Fruit fly (Drosophila melanogaster) whole organism, adult: ENCODE results near the gene CG8360.

ENCODE experiments used
- CG11617 ChIP-seq: fragments of 200-800 bp; sonication (Bioruptor generic); optimal IDR thresholded peaks from 2 replicates; lab custom pipeline; 2017; ENCODE audit warnings: mild to moderate bottlenecking, missing biosample characterization, missing genetic modification reagents, missing genetic modification characterization
- CG5204 ChIP-seq: fragments of 200-800 bp; sonication (Bioruptor generic); optimal IDR thresholded peaks from 2 replicates; lab custom pipeline; 2016; ENCODE audit warnings: missing biosample characterization, missing genetic modification characterization
- CG7045 ChIP-seq: fragments of 200-800 bp; sonication (Bioruptor generic); optimal IDR thresholded peaks from 2 replicates; lab custom pipeline; 2017; ENCODE audit warnings: missing biosample characterization, mild to moderate bottlenecking, missing genetic modification characterization
- Mnt ChIP-seq: fragments of 200-800 bp; sonication (Bioruptor generic); optimal IDR thresholded peaks from 2 replicates; lab custom pipeline; 2016; ENCODE audit warnings: missing biosample characterization, mild to moderate bottlenecking, missing genetic modification characterization
- pad ChIP-seq: fragments of 200-800 bp; sonication (Bioruptor generic); optimal IDR thresholded peaks from 3 replicates; lab custom pipeline; 2017; ENCODE audit warnings: missing biosample characterization, missing genetic modification characterization, mild to moderate bottlenecking, moderate library complexity, missing genetic modification reagents

- no peak for TF ChIP-seq CG7045 (GFP tag; lab: Kevin White, UChicago)
- no peak for TF ChIP-seq CG5204 (GFP tag; lab: Kevin White, UChicago)
- TF ChIP-seq CG11617 (GFP tag; lab: Kevin White, UChicago), result no peak
- TF ChIP-seq pad, result no peak
- TF ChIP-seq Mnt (GFP tag; lab: Kevin White, UChicago), result no peak
Measured at dm6 chr2L:8255406-8255805, 42.6 kb downstream of the CG8360 start.
